Worm (Caenorhabditis elegans) whole organism, late embryonic: ENCODE measurements around the gene vab-9.
A peak's percentile ranks its signal among the peaks of the same experiment; 100 is the strongest.

Experiments
- ceh-31 ChIP-seq: sonication (generic microtip); optimal IDR thresholded peaks from 2 replicates; lab custom pipeline; 2016; ENCODE audit warnings: missing genetic modification characterization, missing compliant biosample characterization
- sox-4 ChIP-seq: sonication (generic microtip); optimal IDR thresholded peaks from 2 replicates; lab custom pipeline; 2017; ENCODE audit warnings: mild to moderate bottlenecking, missing genetic modification characterization, inconsistent platforms, missing compliant biosample characterization
- unc-42 ChIP-seq: sonication (generic microtip); optimal IDR thresholded peaks from 2 replicates; lab custom pipeline; 2016; ENCODE audit warnings: missing genotype, missing genetic modification characterization, missing compliant biosample characterization

The vab-9 gene

ce11 chrII:8587660-8588230, 49.8 kb downstream of the vab-9 start:
- peak; percentile 96 for TF ChIP-seq unc-42 (tag; lab: Kevin White, UChicago)
- TF ChIP-seq sox-4 (tag; lab: Kevin White, UChicago) = no peak
- TF ChIP-seq ceh-31 (tag; lab: Kevin White, UChicago) = peak; percentile 54
- TF ChIP-seq, all 69 proteins: peak for 2
